Fruit fly (Drosophila melanogaster) whole organism, wandering third instar larva: ENCODE results near the gene Eip74EF.

Source experiments
- OdsH ChIP-seq: fragments of 200-800 bp; sonication (Bioruptor generic); optimal IDR thresholded peaks from 2 replicates; lab custom pipeline; 2016; ENCODE audit warnings: missing biosample characterization, mild to moderate bottlenecking, missing genetic modification characterization
- Rel ChIP-seq, 2 experiments: fragments of 200-800 bp; sonication (Bioruptor generic) in 1 of 2; optimal IDR thresholded peaks; 2 replicates in 1 of 2; 3 replicates in 1 of 2; lab custom pipeline; 2016 to 2019; ENCODE audit warnings: mild to moderate bottlenecking in 2 of 2, missing biosample characterization in 2 of 2, missing genetic modification characterization in 2 of 2, moderate library complexity in 1 of 2
- fru ChIP-seq: fragments of 200-800 bp; sonication (Bioruptor generic); optimal IDR thresholded peaks from 3 replicates; lab custom pipeline; 2016; ENCODE audit warnings: missing biosample characterization, mild to moderate bottlenecking, missing genetic modification characterization
- jim ChIP-seq: fragments of 175-275, 200-325 bp; sonication (Bioruptor generic); optimal IDR thresholded peaks from 2 replicates; lab custom pipeline; 2016; ENCODE audit warnings: missing biosample characterization, mild to moderate bottlenecking, missing genetic modification characterization
- lola ChIP-seq: fragments of >200 bp; optimal IDR thresholded peaks from 2 replicates; lab custom pipeline; 2017; ENCODE audit warnings: missing biosample characterization, missing genetic modification characterization
- pan ChIP-seq: fragments of >200 bp; optimal IDR thresholded peaks from 2 replicates; lab custom pipeline; 2017
- rgr ChIP-seq: fragments of 200-800 bp; sonication (Bioruptor generic); optimal IDR thresholded peaks from 3 replicates; lab custom pipeline; 2016; ENCODE audit warnings: missing biosample characterization, mild to moderate bottlenecking, missing genetic modification characterization
- usp ChIP-seq: fragments of >200 bp; optimal IDR thresholded peaks from 2 replicates; lab custom pipeline; 2017; ENCODE audit warnings: missing biosample characterization, missing genetic modification characterization

DNA sequence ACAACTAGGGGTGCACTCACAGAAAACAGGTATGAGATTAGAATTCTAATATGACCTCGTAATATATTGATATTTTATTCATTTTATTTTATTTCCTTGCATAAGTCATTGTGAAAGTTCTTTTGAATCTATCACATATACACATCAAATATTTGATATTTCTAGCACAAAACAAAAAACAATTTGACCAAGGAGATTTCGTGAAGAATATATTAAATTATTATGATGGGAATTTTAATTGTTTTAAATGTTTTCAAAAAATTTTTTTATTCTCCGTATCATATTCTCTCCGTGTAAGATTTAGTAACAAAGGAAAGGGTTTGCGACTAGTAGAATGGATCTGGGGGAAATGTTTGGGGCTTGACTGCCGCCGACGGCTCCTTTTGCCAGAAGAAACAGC, 40.7 kb downstream of the Eip74EF start:
- TF ChIP-seq Rel (GFP tag; optimal IDR thresholded peaks at IDR 0.05; lab: Kevin White, UChicago): peak; percentile 61
- TF ChIP-seq Rel (tag; optimal IDR thresholded peaks at IDR 0.05; lab: Kevin White, UChicago): peak; percentile 40
- TF ChIP-seq pan (lab: Kevin White, UChicago): no peak
- peak; percentile 94 for TF ChIP-seq OdsH (GFP tag; lab: Kevin White, UChicago)
- TF ChIP-seq fru (GFP tag; lab: Kevin White, UChicago): peak; percentile 65
- TF ChIP-seq rgr (GFP tag; lab: Kevin White, UChicago): peak; percentile 94
- no peak for TF ChIP-seq jim
- no peak for TF ChIP-seq lola
- no peak for TF ChIP-seq usp
